Worm (Caenorhabditis elegans): ENCODE measurements around the gene oac-12.

DNA sequence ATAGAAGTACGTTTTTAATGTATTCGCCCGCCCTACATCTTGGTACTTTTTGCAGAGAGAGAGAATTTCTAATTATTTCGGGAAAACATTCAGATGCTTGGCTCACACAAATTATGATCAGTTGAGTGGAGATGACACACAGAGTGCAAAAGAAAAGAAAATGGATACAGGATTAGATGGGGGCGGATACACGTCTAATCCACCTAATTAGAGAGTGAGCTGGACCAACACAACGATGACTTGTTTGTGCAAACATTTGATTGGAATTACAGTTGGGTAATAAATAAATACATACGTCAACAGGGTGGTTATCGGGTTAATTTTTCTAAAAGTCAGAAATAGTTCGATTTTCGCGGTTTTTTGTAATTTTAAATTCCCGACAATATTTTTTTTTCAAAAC is 26.8 kb upstream of the oac-12 start:
- TF ChIP-seq ama-1 (optimal IDR thresholded peaks at IDR 0.05): no peak
- TF ChIP-seq nhr-21 (tag; optimal IDR thresholded peaks at IDR 0.05): no peak
- TF ChIP-seq fos-1 (tag; optimal IDR thresholded peaks at IDR 0.05): no peak
- TF ChIP-seq nhr-11 (tag; optimal IDR thresholded peaks at IDR 0.05): no peak
- TF ChIP-seq gmeb-1 (tag; optimal IDR thresholded peaks at IDR 0.05): no peak
- no peak for TF ChIP-seq ztf-11 (tag; optimal IDR thresholded peaks at IDR 0.05)

Measured in whole organism, L2 larva.